Fruit fly (Drosophila melanogaster) whole organism, embryonic: Measurements from ENCODE around the gene ImpE3.

Experiments
- Asciz ChIP-seq: fragments of 200-800 bp; sonication (Bioruptor generic); optimal IDR thresholded peaks from 2 replicates; lab custom pipeline; 2017; ENCODE audit warnings: missing biosample characterization, mild to moderate bottlenecking, missing genetic modification characterization, missing genetic modification reagents
- Atf3 ChIP-seq: fragments of 200-800 bp; sonication (Bioruptor generic); optimal IDR thresholded peaks from 3 replicates; lab custom pipeline; 2016; ENCODE audit warnings: missing biosample characterization, missing genetic modification characterization
- BEAF-32 ChIP-seq: fragments of 200-800 bp; sonication (Bioruptor generic); optimal IDR thresholded peaks from 3 replicates; lab custom pipeline; 2017; ENCODE audit warnings: missing biosample characterization, missing genetic modification characterization, mild to moderate bottlenecking, moderate library complexity, missing genetic modification reagents
- CG10462 ChIP-seq: fragments of 200-800 bp; sonication (Bioruptor generic); optimal IDR thresholded peaks from 2 replicates; lab custom pipeline; 2016; ENCODE audit warnings: missing biosample characterization, missing genetic modification characterization
- CG11398 ChIP-seq: fragments of 200-800 bp; sonication (Bioruptor generic); optimal IDR thresholded peaks from 2 replicates; lab custom pipeline; 2016; ENCODE audit warnings: missing biosample characterization, missing genetic modification characterization
- CG11456 ChIP-seq: fragments of 200-800 bp; sonication (Bioruptor generic); IDR thresholded peaks from 3 replicates; pipeline ENCODE4 v1.3.6; 2022; ENCODE audit warnings: missing biosample characterization, missing genetic modification characterization
- CG11560 ChIP-seq: fragments of 200-800 bp; sonication (Bioruptor generic); IDR thresholded peaks from 3 replicates; pipeline ENCODE4 v1.3.6; 2022; ENCODE audit warnings: missing biosample characterization, missing genetic modification characterization
- CG11695 ChIP-seq: fragments of 200-800 bp; sonication (Bioruptor generic); IDR thresholded peaks from 3 replicates; pipeline ENCODE4 v1.3.6; 2022; ENCODE audit warnings: missing biosample characterization, missing genetic modification characterization
- CG15011 ChIP-seq: fragments of 200-800 bp; sonication (Bioruptor generic); optimal IDR thresholded peaks from 3 replicates; lab custom pipeline; 2018; ENCODE audit warnings: missing biosample characterization, mild to moderate bottlenecking, missing genetic modification characterization
- CG1602 ChIP-seq: fragments of 200-800 bp; sonication (Bioruptor generic); optimal IDR thresholded peaks from 3 replicates; lab custom pipeline; 2016; ENCODE audit warnings: missing biosample characterization, missing genetic modification characterization
- CG17328 ChIP-seq: fragments of 200-800 bp; sonication (Bioruptor generic); IDR thresholded peaks from 2 replicates; pipeline ENCODE4 v1.3.6; 2022; ENCODE audit warnings: missing biosample characterization, missing genetic modification characterization
- CG17568 ChIP-seq: fragments of 200-800 bp; sonication (Bioruptor generic); optimal IDR thresholded peaks from 2 replicates; lab custom pipeline; 2018; ENCODE audit warnings: missing biosample characterization, mild to moderate bottlenecking, missing genetic modification characterization, moderate library complexity
- CG4328 ChIP-seq: fragments of 200-800 bp; sonication (Bioruptor generic); optimal IDR thresholded peaks from 3 replicates; lab custom pipeline; 2017; ENCODE audit warnings: missing biosample characterization, missing genetic modification reagents, missing genetic modification characterization
- CG4404 ChIP-seq: fragments of 200-800 bp; sonication (Bioruptor generic); IDR thresholded peaks from 2 replicates; pipeline ENCODE4 v1.3.6; 2022; ENCODE audit warnings: missing biosample characterization, missing genetic modification characterization
- CG7839 ChIP-seq: fragments of 200-800 bp; sonication (Bioruptor generic); optimal IDR thresholded peaks from 3 replicates; lab custom pipeline; 2018; ENCODE audit warnings: missing biosample characterization, mild to moderate bottlenecking, missing genetic modification characterization, moderate library complexity
- CG9215 ChIP-seq: fragments of 200-800 bp; sonication (Bioruptor generic); IDR thresholded peaks from 2 replicates; pipeline ENCODE4 v1.3.6; 2022; ENCODE audit warnings: missing biosample characterization, missing genetic modification characterization
- CG9797 ChIP-seq: fragments of 200-800 bp; sonication (Bioruptor generic); optimal IDR thresholded peaks from 3 replicates; lab custom pipeline; 2018; ENCODE audit warnings: missing biosample characterization, mild to moderate bottlenecking, missing genetic modification characterization
- CTCF ChIP-seq: fragments of 200-800 bp; sonication (Bioruptor generic); optimal IDR thresholded peaks from 2 replicates; lab custom pipeline; 2017; ENCODE audit warnings: missing biosample characterization, mild to moderate bottlenecking, missing genetic modification characterization, moderate library complexity
- Dbx ChIP-seq: fragments of 200-800 bp; sonication (Bioruptor generic); IDR thresholded peaks from 3 replicates; pipeline ENCODE4 v1.3.6; 2022; ENCODE audit warnings: missing biosample characterization, missing genetic modification characterization
- Dip2 ChIP-seq: fragments of 200-800 bp; sonication (Bioruptor generic); IDR thresholded peaks from 2 replicates; pipeline ENCODE4 v1.3.6; 2022; ENCODE audit warnings: missing biosample characterization, missing genetic modification characterization
- Lhr ChIP-seq: fragments of 200-800 bp; sonication (Bioruptor generic); optimal IDR thresholded peaks from 3 replicates; lab custom pipeline; 2017; ENCODE audit warnings: mild to moderate bottlenecking, missing biosample characterization, missing genetic modification reagents, missing genetic modification characterization
- Mrtf ChIP-seq: fragments of 200-800 bp; sonication (Bioruptor generic); IDR thresholded peaks from 3 replicates; pipeline ENCODE4 v1.3.6; 2022; ENCODE audit warnings: missing biosample characterization, missing genetic modification characterization
- Nf-YA ChIP-seq: fragments of 200-800 bp; sonication (Bioruptor generic); IDR thresholded peaks from 2 replicates; pipeline ENCODE4 v1.3.6; 2022; ENCODE audit warnings: missing biosample characterization, missing genetic modification characterization
- Scr ChIP-seq: fragments of 200-800 bp; sonication (Bioruptor generic); IDR thresholded peaks from 2 replicates; pipeline ENCODE4 v1.3.6; 2022; ENCODE audit warnings: missing biosample characterization, missing genetic modification characterization; ENCODE audit not compliant: partially characterized antibody
- Tbp ChIP-seq: fragments of >200 bp; optimal IDR thresholded peaks from 2 replicates; lab custom pipeline; 2018; ENCODE audit warnings: missing biosample characterization, missing genetic modification characterization
- abd-A ChIP-seq: fragments of 200-800 bp; sonication (Bioruptor generic); optimal IDR thresholded peaks from 3 replicates; lab custom pipeline; 2019; ENCODE audit warnings: missing biosample characterization, mild to moderate bottlenecking, missing genetic modification characterization, moderate library complexity
- az2 ChIP-seq: fragments of 200-800 bp; sonication (Bioruptor generic); optimal IDR thresholded peaks from 3 replicates; lab custom pipeline; 2016; ENCODE audit warnings: missing biosample characterization, missing genetic modification characterization
- bbx ChIP-seq: fragments of 200-800 bp; sonication (Bioruptor generic); IDR thresholded peaks from 2 replicates; pipeline ENCODE4 v1.3.6; 2022; ENCODE audit warnings: missing biosample characterization, missing genetic modification characterization; ENCODE audit not compliant: partially characterized antibody
- cas ChIP-seq: fragments of 200-800 bp; sonication (Bioruptor generic); IDR thresholded peaks from 2 replicates; pipeline ENCODE4 v1.3.6; 2022; ENCODE audit warnings: missing biosample characterization, missing genetic modification characterization
- chif ChIP-seq, 2 experiments: fragments of 200-800 bp; sonication (Bioruptor generic); optimal IDR thresholded peaks; 3 replicates each; lab custom pipeline; 2016; ENCODE audit warnings: missing biosample characterization in 2 of 2, missing genetic modification characterization in 2 of 2
- crp ChIP-seq, 2 experiments: fragments of 200-800 bp; sonication (Bioruptor generic); optimal IDR thresholded peaks; 2 replicates in 1 of 2; 3 replicates in 1 of 2; lab custom pipeline; 2017; ENCODE audit warnings: missing biosample characterization in 2 of 2, missing genetic modification characterization in 2 of 2, mild to moderate bottlenecking in 1 of 2, moderate library complexity in 1 of 2
- ems ChIP-seq: fragments of 200-800 bp; sonication (Bioruptor generic); optimal IDR thresholded peaks from 3 replicates; lab custom pipeline; 2016; ENCODE audit warnings: missing biosample characterization, missing genetic modification characterization
- en ChIP-seq: fragments of 200-800 bp; sonication (Bioruptor generic); optimal IDR thresholded peaks from 2 replicates; lab custom pipeline; 2016; ENCODE audit warnings: missing biosample characterization, missing genetic modification characterization
- gcm ChIP-seq: fragments of 200-800 bp; sonication (Bioruptor generic); optimal IDR thresholded peaks from 2 replicates; lab custom pipeline; 2019; ENCODE audit warnings: missing biosample characterization, mild to moderate bottlenecking, missing genetic modification characterization, moderate library complexity
- ham ChIP-seq: fragments of 200-800 bp; sonication (Bioruptor generic); IDR thresholded peaks from 2 replicates; pipeline ENCODE4 v1.3.6; 2022; ENCODE audit warnings: missing biosample characterization, missing genetic modification characterization
- her ChIP-seq: fragments of 200-800 bp; sonication (Bioruptor generic); optimal IDR thresholded peaks from 2 replicates; lab custom pipeline; 2016; ENCODE audit warnings: missing biosample characterization, missing genetic modification characterization
- jigr1 ChIP-seq: fragments of 200-800 bp; sonication (Bioruptor generic); IDR thresholded peaks from 3 replicates; pipeline ENCODE4 v1.3.6; 2022; ENCODE audit warnings: missing biosample characterization, missing genetic modification characterization
- lab ChIP-seq: fragments of 200-800 bp; sonication (Bioruptor generic); optimal IDR thresholded peaks from 3 replicates; lab custom pipeline; 2017; ENCODE audit warnings: missing biosample characterization, missing genetic modification characterization, mild to moderate bottlenecking, moderate library complexity, missing genetic modification reagents
- lilli ChIP-seq: fragments of 200-800 bp; sonication (Bioruptor generic); optimal IDR thresholded peaks from 3 replicates; lab custom pipeline; 2016; ENCODE audit warnings: missing biosample characterization, missing genetic modification characterization
- luna ChIP-seq: fragments of 200-800 bp; sonication (Bioruptor generic); optimal IDR thresholded peaks from 2 replicates; lab custom pipeline; 2016; ENCODE audit warnings: missing biosample characterization, missing genetic modification characterization
- mld ChIP-seq: fragments of 200-800 bp; sonication (Bioruptor generic); IDR thresholded peaks from 3 replicates; pipeline ENCODE4 v1.3.6; 2022; ENCODE audit warnings: missing biosample characterization, missing genetic modification characterization; ENCODE audit not compliant: partially characterized antibody
- nmo ChIP-seq: fragments of 200-800 bp; sonication (Bioruptor generic); optimal IDR thresholded peaks from 2 replicates; lab custom pipeline; 2018; ENCODE audit warnings: missing biosample characterization, mild to moderate bottlenecking, missing genetic modification characterization, moderate library complexity
- odd ChIP-seq: fragments of 200-800 bp; sonication (Bioruptor generic); optimal IDR thresholded peaks from 2 replicates; lab custom pipeline; 2017; ENCODE audit warnings: missing biosample characterization, mild to moderate bottlenecking, missing genetic modification characterization
- pita ChIP-seq: fragments of 200-800 bp; sonication (Bioruptor generic); optimal IDR thresholded peaks from 2 replicates; lab custom pipeline; 2017; ENCODE audit warnings: missing biosample characterization, mild to moderate bottlenecking, missing genetic modification characterization
- pzg ChIP-seq: fragments of 200-800 bp; sonication (Bioruptor generic); optimal IDR thresholded peaks from 3 replicates; lab custom pipeline; 2018; ENCODE audit warnings: missing biosample characterization, mild to moderate bottlenecking, missing genetic modification characterization, moderate library complexity
- sc ChIP-seq, 3 experiments: fragments of >200 bp in 2 of 3; fragments of 200-800 bp in 1 of 3; sonication (Bioruptor generic) in 1 of 3; optimal IDR thresholded peaks; 2 replicates in 2 of 3; 3 replicates in 1 of 3; lab custom pipeline; 2017; ENCODE audit warnings: mild to moderate bottlenecking in 1 of 3, missing biosample characterization in 1 of 3, missing genetic modification characterization in 1 of 3, missing genetic modification reagents in 1 of 3
- scrt ChIP-seq: fragments of 200-800 bp; sonication (Bioruptor generic); optimal IDR thresholded peaks from 2 replicates; lab custom pipeline; 2018; ENCODE audit warnings: missing biosample characterization, mild to moderate bottlenecking, missing genetic modification characterization, moderate library complexity
- shn ChIP-seq: fragments of 200-800 bp; sonication (Bioruptor generic); optimal IDR thresholded peaks from 3 replicates; lab custom pipeline; 2016; ENCODE audit warnings: missing biosample characterization, missing genetic modification characterization
- sna ChIP-seq: fragments of 200-800 bp; sonication (Bioruptor generic); IDR thresholded peaks from 2 replicates; pipeline ENCODE4 v1.3.6; 2022; ENCODE audit warnings: missing biosample characterization, missing genetic modification characterization; ENCODE audit not compliant: partially characterized antibody
- tll ChIP-seq, 2 experiments: fragments of 200-800 bp in 1 of 2; fragments of >200 bp in 1 of 2; sonication (Bioruptor generic) in 1 of 2; optimal IDR thresholded peaks; 2 replicates each; lab custom pipeline; 2017 to 2019; ENCODE audit warnings: missing biosample characterization in 2 of 2, missing genetic modification characterization in 2 of 2, mild to moderate bottlenecking in 1 of 2, moderate library complexity in 1 of 2
- trh ChIP-seq: fragments of 200-800 bp; sonication (Bioruptor generic); optimal IDR thresholded peaks from 2 replicates; lab custom pipeline; 2016; ENCODE audit warnings: missing biosample characterization, missing genetic modification characterization

The ImpE3 gene

dm6 chr3R:8072635-8073034 is 43.3 kb upstream of the ImpE3 start (continued):
- TF ChIP-seq pita (GFP tag; lab: Kevin White, UChicago): no peak
- peak; percentile 37; the same call in 1 of the 3 replicates for TF ChIP-seq CG11695 (GFP tag; lab: Robert Waterston, UW)
- TF ChIP-seq Dbx (GFP tag; lab: Robert Waterston, UW): no peak
- TF ChIP-seq CG10462 (GFP tag; lab: Kevin White, UChicago): no peak
- no peak for TF ChIP-seq trh
- TF ChIP-seq Asciz (GFP tag; lab: Kevin White, UChicago): no peak
- no peak for TF ChIP-seq Nf-YA (GFP tag; lab: Robert Waterston, UW)
- TF ChIP-seq sc (optimal IDR thresholded peaks at IDR 0.05; lab: Kevin White, UChicago): no peak
- TF ChIP-seq sc (GFP tag; optimal IDR thresholded peaks at IDR 0.05; lab: Kevin White, UChicago): no peak
- peak; percentile 40 for TF ChIP-seq lilli (GFP tag; lab: Kevin White, UChicago)
- peak; percentile 40 for TF ChIP-seq nmo (GFP tag; lab: Kevin White, UChicago)
- TF ChIP-seq en (GFP tag; lab: Kevin White, UChicago): peak; percentile 17
- 0 out of 3 replicates have a peak, but pooled peaks have one; percentile 59 for TF ChIP-seq CG11456
- no peak for TF ChIP-seq odd (GFP tag; lab: Kevin White, UChicago)
- TF ChIP-seq lab (GFP tag; lab: Kevin White, UChicago): peak; percentile 67
- TF ChIP-seq gcm: no peak
- no peak for TF ChIP-seq Mrtf (GFP tag; lab: Robert Waterston, UW)
- TF ChIP-seq mld (GFP tag; lab: Robert Waterston, UW): no peak
- no peak for TF ChIP-seq Atf3
- TF ChIP-seq jigr1 (GFP tag; lab: Robert Waterston, UW): no peak
- no peak for TF ChIP-seq ham (GFP tag; lab: Robert Waterston, UW)
- no peak for TF ChIP-seq Lhr
- TF ChIP-seq abd-A: no peak
- no peak for TF ChIP-seq CTCF (GFP tag; lab: Kevin White, UChicago)
- no peak for TF ChIP-seq Dip2 (GFP tag; lab: Robert Waterston, UW)
- no peak for TF ChIP-seq shn
- no peak for TF ChIP-seq pzg (GFP tag; lab: Kevin White, UChicago)
- no peak for TF ChIP-seq chif (GFP tag; optimal IDR thresholded peaks at IDR 0.05; lab: Kevin White, UChicago)
- TF ChIP-seq CG9215 (GFP tag; lab: Robert Waterston, UW): no peak
- TF ChIP-seq CG4404 (GFP tag; lab: Robert Waterston, UW): peak; percentile 10; the same call in 1 of the 2 replicates
- TF ChIP-seq CG4328 (GFP tag; lab: Kevin White, UChicago): no peak
- no peak for TF ChIP-seq sna (GFP tag; lab: Robert Waterston, UW)
- no peak for TF ChIP-seq tll (GFP tag; optimal IDR thresholded peaks at IDR 0.05; lab: Kevin White, UChicago)
- TF ChIP-seq cas (GFP tag; lab: Robert Waterston, UW): no peak
- no peak for TF ChIP-seq CG15011
- TF ChIP-seq CG9797 (GFP tag; lab: Kevin White, UChicago): no peak
- TF ChIP-seq ems (GFP tag; lab: Kevin White, UChicago): peak; percentile 12
- no peak for TF ChIP-seq luna (GFP tag; lab: Kevin White, UChicago)
- no peak for TF ChIP-seq CG17568
- TF ChIP-seq Scr: no peak
- TF ChIP-seq her: no peak
- TF ChIP-seq BEAF-32: no peak
- TF ChIP-seq CG1602 (GFP tag; lab: Kevin White, UChicago): no peak
- TF ChIP-seq CG11560 (tag; lab: Robert Waterston, UW): no peak
- peak; percentile 2 for TF ChIP-seq az2 (GFP tag; lab: Kevin White, UChicago)
- no peak for TF ChIP-seq CG17328
- no peak for TF ChIP-seq CG11398 (GFP tag; lab: Kevin White, UChicago)
- TF ChIP-seq Tbp: no peak
- TF ChIP-seq CG7839 (tag; lab: Kevin White, UChicago): peak; percentile 56
- TF ChIP-seq scrt (GFP tag; lab: Kevin White, UChicago): peak; percentile 18
- no peak for TF ChIP-seq bbx (GFP tag; lab: Robert Waterston, UW)
- no peak for TF ChIP-seq crp (GFP tag; optimal IDR thresholded peaks at IDR 0.05; lab: Kevin White, UChicago)
